Worm (Caenorhabditis elegans) whole organism, young adult: ENCODE measurements around the gene R10F2.5.

Source experiments
- B0035.1 ChIP-seq: sonication (generic microtip); optimal IDR thresholded peaks from 2 replicates; lab custom pipeline; 2016; ENCODE audit warnings: missing genetic modification characterization, mild to moderate bottlenecking, missing compliant biosample characterization, missing genotype, missing genetic modification reagents
- C17E4.6 ChIP-seq: fragments of 200-800 bp; sonication (Bioruptor generic); IDR thresholded peaks from 2 replicates; pipeline ENCODE4 v1.3.6; 2022; ENCODE audit warnings: missing genetic modification reagents, missing genetic modification characterization, missing compliant biosample characterization
- F33H1.4 ChIP-seq: fragments of 200-800 bp; sonication (Bioruptor generic); IDR thresholded peaks from 2 replicates; pipeline ENCODE4 v1.3.6; 2022; ENCODE audit warnings: missing genetic modification reagents, missing genetic modification characterization, missing compliant biosample characterization
- F37B4.10 ChIP-seq: fragments of 200-800 bp; sonication (Bioruptor generic); IDR thresholded peaks from 2 replicates; pipeline ENCODE4 v1.3.6; 2022; ENCODE audit warnings: missing genetic modification characterization, missing compliant biosample characterization
- F49E8.2 ChIP-seq: sonication (generic microtip); optimal IDR thresholded peaks from 3 replicates; lab custom pipeline; 2017; ENCODE audit warnings: missing genetic modification characterization, mild to moderate bottlenecking, missing compliant biosample characterization, antibody characterized with exemption, moderate library complexity; ENCODE audit not compliant: insufficient read depth
- F55B11.4 ChIP-seq: sonication (generic microtip); optimal IDR thresholded peaks from 2 replicates; lab custom pipeline; 2016; ENCODE audit warnings: missing compliant biosample characterization, missing genetic modification characterization, borderline replicate concordance; ENCODE audit not compliant: insufficient read depth
- F57A8.1 ChIP-seq: fragments of 200-800 bp; sonication (Bioruptor generic); optimal IDR thresholded peaks from 2 replicates; lab custom pipeline; 2018; ENCODE audit warnings: mild to moderate bottlenecking, missing genetic modification characterization, moderate library complexity, missing compliant biosample characterization
- K11D2.4 ChIP-seq: fragments of 200-800 bp; sonication (Bioruptor generic); IDR thresholded peaks from 2 replicates; pipeline ENCODE4 v1.3.6; 2022; ENCODE audit warnings: missing genetic modification reagents, missing genetic modification characterization, missing compliant biosample characterization
- T26A5.8 ChIP-seq: sonication (generic microtip); optimal IDR thresholded peaks from 2 replicates; lab custom pipeline; 2016; ENCODE audit warnings: missing genetic modification characterization, missing compliant biosample characterization
- Y56A3A.18 ChIP-seq: fragments of 200-800 bp; sonication (Bioruptor generic); IDR thresholded peaks from 2 replicates; pipeline ENCODE4 v1.3.6; 2022; ENCODE audit warnings: missing genetic modification reagents, missing genetic modification characterization, missing compliant biosample characterization
- Y67H2A.10 ChIP-seq: fragments of 200-800 bp; sonication (Bioruptor generic); conservative IDR thresholded peaks from 2 replicates; pipeline ENCODE4 v1.3.6; 2022; ENCODE audit warnings: missing genetic modification reagents, missing genetic modification characterization, missing compliant biosample characterization
- Y95B8A.8 ChIP-seq: fragments of 200-800 bp; sonication (Bioruptor generic); IDR thresholded peaks from 2 replicates; pipeline ENCODE4 v1.3.6; 2022; ENCODE audit warnings: missing genetic modification reagents, missing genetic modification characterization, missing compliant biosample characterization
- ama-1 ChIP-seq, 3 experiments: fragments of 150-350 bp in 1 of 3; sonication (generic microtip) in 2 of 3; optimal IDR thresholded peaks; 2 replicates each; lab custom pipeline; 2014 to 2018; ENCODE audit warnings: missing biosample characterization in 2 of 3, missing genetic modification characterization in 2 of 3, missing genetic modification reagents in 2 of 3
- aptf-2 ChIP-seq: fragments of 200-800 bp; sonication (Bioruptor generic); conservative IDR thresholded peaks from 2 replicates; pipeline ENCODE4 v1.3.6; 2022; ENCODE audit warnings: missing genetic modification reagents, missing genetic modification characterization, missing compliant biosample characterization
- aptf-3 ChIP-seq: fragments of 200-800 bp; sonication (Bioruptor generic); IDR thresholded peaks from 2 replicates; pipeline ENCODE4 v1.3.6; 2022; ENCODE audit warnings: missing genetic modification characterization, missing compliant biosample characterization
- atf-7 ChIP-seq: sonication (generic microtip); optimal IDR thresholded peaks from 2 replicates; lab custom pipeline; 2017; ENCODE audit warnings: mild to moderate bottlenecking, missing genetic modification characterization, missing compliant biosample characterization
- attf-3 ChIP-seq: fragments of 200-800 bp; sonication (Bioruptor generic); conservative IDR thresholded peaks from 2 replicates; pipeline ENCODE4 v1.3.6; 2022; ENCODE audit warnings: missing genetic modification reagents, missing genetic modification characterization, missing compliant biosample characterization
- attf-5 ChIP-seq: fragments of 200-800 bp; sonication (Bioruptor generic); optimal IDR thresholded peaks from 2 replicates; lab custom pipeline; 2018; ENCODE audit warnings: mild to moderate bottlenecking, missing genetic modification characterization, missing compliant biosample characterization
- ccch-3 ChIP-seq: fragments of 200-800 bp; sonication (Bioruptor generic); optimal IDR thresholded peaks from 2 replicates; lab custom pipeline; 2018; ENCODE audit warnings: mild to moderate bottlenecking, missing genetic modification characterization, missing compliant biosample characterization
- ceh-27 ChIP-seq: fragments of 200-800 bp; sonication (Bioruptor generic); optimal IDR thresholded peaks from 2 replicates; lab custom pipeline; 2018; ENCODE audit warnings: mild to moderate bottlenecking, missing genetic modification characterization, moderate library complexity, missing compliant biosample characterization
- ceh-79 ChIP-seq: sonication (generic microtip); optimal IDR thresholded peaks from 2 replicates; lab custom pipeline; 2017; ENCODE audit warnings: mild to moderate bottlenecking, missing genetic modification characterization, missing compliant biosample characterization
- ceh-91 ChIP-seq: fragments of 200-800 bp; sonication (Bioruptor generic); IDR thresholded peaks from 2 replicates; pipeline ENCODE4 v1.3.6; 2022; ENCODE audit warnings: missing genetic modification reagents, missing genetic modification characterization, missing compliant biosample characterization
- chd-7 ChIP-seq: sonication (generic microtip); optimal IDR thresholded peaks from 2 replicates; lab custom pipeline; 2016; ENCODE audit warnings: mild to moderate bottlenecking, missing genetic modification characterization, moderate library complexity, missing compliant biosample characterization
- fkh-3 ChIP-seq: sonication (generic microtip); optimal IDR thresholded peaks from 2 replicates; lab custom pipeline; 2016; ENCODE audit warnings: mild to moderate bottlenecking, missing genetic modification characterization, missing compliant biosample characterization
- hmg-1.2 ChIP-seq: fragments of 200-800 bp; sonication (Bioruptor generic); IDR thresholded peaks from 2 replicates; pipeline ENCODE4 v1.3.6; 2022; ENCODE audit warnings: missing genetic modification reagents, missing genetic modification characterization, missing compliant biosample characterization
- let-607 ChIP-seq, 2 experiments: fragments of 200-800 bp in 1 of 2; sonication (Bioruptor generic) in 1 of 2; sonication (generic microtip) in 1 of 2; optimal IDR thresholded peaks; 2 replicates each; lab custom pipeline; 2016 to 2018; ENCODE audit warnings: mild to moderate bottlenecking in 2 of 2, missing compliant biosample characterization in 2 of 2, missing genetic modification characterization in 2 of 2, moderate library complexity in 2 of 2, missing genotype in 1 of 2
- lin-40 ChIP-seq: sonication (generic microtip); optimal IDR thresholded peaks from 2 replicates; lab custom pipeline; 2016; ENCODE audit warnings: missing genetic modification characterization, mild to moderate bottlenecking, missing compliant biosample characterization, missing genotype, missing genetic modification reagents
- lin-54 ChIP-seq: fragments of 200-800 bp; sonication (Bioruptor generic); optimal IDR thresholded peaks from 2 replicates; lab custom pipeline; 2018; ENCODE audit warnings: mild to moderate bottlenecking, missing genetic modification characterization, missing compliant biosample characterization
- lir-1 ChIP-seq: fragments of 200-800 bp; sonication (Bioruptor generic); conservative IDR thresholded peaks from 2 replicates; pipeline ENCODE4 v1.3.6; 2022; ENCODE audit warnings: missing genetic modification reagents, missing genetic modification characterization, missing compliant biosample characterization
- mcd-1 ChIP-seq: fragments of 200-800 bp; sonication (Bioruptor generic); IDR thresholded peaks from 2 replicates; pipeline ENCODE4 v1.3.6; 2022; ENCODE audit warnings: missing genetic modification reagents, missing genetic modification characterization, missing compliant biosample characterization
- mel-28 ChIP-seq: sonication (generic microtip); optimal IDR thresholded peaks from 2 replicates; lab custom pipeline; 2016; ENCODE audit warnings: borderline replicate concordance, mild to moderate bottlenecking, missing genetic modification characterization, missing compliant biosample characterization
- nfya-1 ChIP-seq: sonication (generic microtip); optimal IDR thresholded peaks from 2 replicates; lab custom pipeline; 2017; ENCODE audit warnings: antibody characterized with exemption, missing compliant biosample characterization, missing genetic modification characterization, borderline replicate concordance; ENCODE audit not compliant: insufficient read depth
- nfya-2 ChIP-seq: fragments of 200-800 bp; sonication (Bioruptor generic); IDR thresholded peaks from 2 replicates; pipeline ENCODE4 v1.3.6; 2022; ENCODE audit warnings: missing genetic modification reagents, missing genetic modification characterization, missing compliant biosample characterization
- nhr-90 ChIP-seq: sonication (generic microtip); optimal IDR thresholded peaks from 2 replicates; lab custom pipeline; 2016; ENCODE audit warnings: missing genotype, mild to moderate bottlenecking, missing genetic modification characterization, missing compliant biosample characterization
- rec-8 ChIP-seq, 2 experiments: sonication (generic microtip); optimal IDR thresholded peaks; 2 replicates each; lab custom pipeline; 2016; ENCODE audit warnings: mild to moderate bottlenecking in 2 of 2, missing genetic modification characterization in 2 of 2, missing genetic modification reagents in 2 of 2, missing genotype in 2 of 2, missing biosample characterization in 1 of 2, missing compliant biosample characterization in 1 of 2, moderate library complexity in 1 of 2
- repo-1 ChIP-seq: sonication (generic microtip); optimal IDR thresholded peaks from 2 replicates; lab custom pipeline; 2017; ENCODE audit warnings: mild to moderate bottlenecking, missing genetic modification characterization, missing compliant biosample characterization
- snpc-1.3 ChIP-seq: sonication (generic microtip); optimal IDR thresholded peaks from 2 replicates; lab custom pipeline; 2017; ENCODE audit warnings: missing genetic modification characterization, mild to moderate bottlenecking, missing compliant biosample characterization, antibody characterized with exemption, moderate library complexity, missing genotype, missing genetic modification reagents; ENCODE audit not compliant: insufficient read depth
- snpc-3.4 ChIP-seq: sonication (generic microtip); optimal IDR thresholded peaks from 2 replicates; lab custom pipeline; 2017; ENCODE audit warnings: missing genetic modification characterization, mild to moderate bottlenecking, missing compliant biosample characterization, antibody characterized with exemption, moderate library complexity, missing genotype, missing genetic modification reagents
- snpc-4 ChIP-seq, 5 experiments: fragments of 150-350 bp in 1 of 5; sonication (generic microtip) in 4 of 5; optimal IDR thresholded peaks; 2 replicates each; lab custom pipeline; 2014 to 2018; ENCODE audit warnings: missing genetic modification characterization in 5 of 5, missing biosample characterization in 3 of 5, antibody characterized with exemption in 2 of 5, mild to moderate bottlenecking in 2 of 5, missing compliant biosample characterization in 2 of 5, missing genotype in 2 of 5, moderate library complexity in 2 of 5, missing genetic modification reagents in 1 of 5
- sptf-2 ChIP-seq: fragments of 200-800 bp; sonication (Bioruptor generic); optimal IDR thresholded peaks from 2 replicates; lab custom pipeline; 2018; ENCODE audit warnings: mild to moderate bottlenecking, missing genetic modification characterization, missing compliant biosample characterization
- tbp1 ChIP-seq: fragments of 200-800 bp; sonication (Bioruptor generic); optimal IDR thresholded peaks from 2 replicates; lab custom pipeline; 2018; ENCODE audit warnings: mild to moderate bottlenecking, missing genetic modification characterization, missing compliant biosample characterization
- unc-130 ChIP-seq: sonication (generic microtip); optimal IDR thresholded peaks from 2 replicates; lab custom pipeline; 2016; ENCODE audit warnings: missing genetic modification reagents, missing genetic modification characterization, missing compliant biosample characterization
- unc-62 ChIP-seq: fragments of 150-350 bp; optimal IDR thresholded peaks from 2 replicates; lab custom pipeline; 2014; ENCODE audit warnings: missing biosample characterization, missing genetic modification reagents, missing genetic modification characterization
- zfh-2 ChIP-seq: fragments of 200-800 bp; sonication (Bioruptor generic); conservative IDR thresholded peaks from 2 replicates; pipeline ENCODE4 v1.3.6; 2022; ENCODE audit warnings: missing genetic modification reagents, missing genetic modification characterization, missing compliant biosample characterization
- ztf-18 ChIP-seq: sonication (generic microtip); optimal IDR thresholded peaks from 2 replicates; lab custom pipeline; 2016; ENCODE audit warnings: missing genotype, mild to moderate bottlenecking, missing genetic modification characterization, missing compliant biosample characterization
- ztf-22 ChIP-seq: fragments of 200-800 bp; sonication (Bioruptor generic); optimal IDR thresholded peaks from 2 replicates; lab custom pipeline; 2018; ENCODE audit warnings: mild to moderate bottlenecking, missing genetic modification characterization, moderate library complexity, missing compliant biosample characterization
- ztf-26 ChIP-seq: sonication (generic microtip); optimal IDR thresholded peaks from 2 replicates; lab custom pipeline; 2017; ENCODE audit warnings: missing genetic modification characterization, missing compliant biosample characterization

The R10F2.5 gene

DNA sequence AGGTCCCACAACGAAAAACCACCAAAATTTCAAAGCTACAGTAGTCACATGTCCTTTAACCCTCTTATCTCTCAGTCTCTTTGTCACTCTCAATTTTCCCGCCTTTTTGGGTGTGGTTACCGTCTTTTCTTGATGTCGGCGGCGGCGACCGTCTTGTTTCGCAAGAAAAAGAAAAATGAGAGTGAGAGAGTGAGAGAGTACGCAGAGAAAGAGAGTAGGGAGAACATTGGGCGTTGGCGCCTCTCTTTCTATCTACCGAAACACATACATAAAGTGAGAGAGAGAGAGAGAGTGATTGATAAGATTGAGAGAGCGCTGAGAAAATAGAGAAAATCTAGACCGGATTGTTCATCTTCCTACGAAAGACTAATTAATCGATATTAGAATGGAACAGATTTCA is 48.6 kb downstream of the R10F2.5 start (continued):
- TF ChIP-seq tbp1 (GFP tag; lab: Kevin White, UChicago) = peak; percentile 46
- no peak for TF ChIP-seq repo-1 (tag; lab: Kevin White, UChicago)
- TF ChIP-seq Y56A3A.18 (GFP tag; lab: Robert Waterston, UW) = no peak
- no peak for TF ChIP-seq F55B11.4 (tag; lab: Kevin White, UChicago)
- no peak for TF ChIP-seq ztf-18 (tag; lab: Kevin White, UChicago)
- TF ChIP-seq ceh-27 = no peak
- no peak for TF ChIP-seq F57A8.1
- TF ChIP-seq unc-62 (GFP tag; lab: Kevin White, UChicago) = no peak
- peak; percentile 37; the same call in 1 of the 2 replicates for TF ChIP-seq zfh-2 (GFP tag; lab: Robert Waterston, UW)
- peak; percentile 15 for TF ChIP-seq atf-7 (tag; lab: Kevin White, UChicago)
- TF ChIP-seq C17E4.6 (GFP tag; lab: Robert Waterston, UW) = no peak
- no peak for TF ChIP-seq aptf-2
- TF ChIP-seq B0035.1 (tag; lab: Kevin White, UChicago) = no peak
- TF ChIP-seq F33H1.4 (GFP tag; lab: Robert Waterston, UW) = no peak
- no peak for TF ChIP-seq F37B4.10
- TF ChIP-seq unc-130 (GFP tag; lab: Kevin White, UChicago) = no peak
- peak; percentile 54 for TF ChIP-seq sptf-2 (GFP tag; lab: Kevin White, UChicago)
- TF ChIP-seq T26A5.8 (tag; lab: Kevin White, UChicago) = no peak
- no peak for TF ChIP-seq nfya-2 (GFP tag; lab: Robert Waterston, UW)
- no peak for TF ChIP-seq K11D2.4 (GFP tag; lab: Robert Waterston, UW)
- peak; percentile 82 for TF ChIP-seq attf-5
- peak; percentile 15 for TF ChIP-seq nhr-90 (tag; lab: Kevin White, UChicago)
- no peak for TF ChIP-seq ccch-3
- no peak for TF ChIP-seq ama-1 (optimal IDR thresholded peaks at IDR 0.05; lab: Kevin White, UChicago)
- TF ChIP-seq ama-1 (GFP tag; optimal IDR thresholded peaks at IDR 0.05; lab: Kevin White, UChicago) = no peak
- no peak for TF ChIP-seq snpc-1.3 (tag; lab: Kevin White, UChicago)
- no peak for TF ChIP-seq mel-28 (tag; lab: Kevin White, UChicago)
- TF ChIP-seq hmg-1.2 = peak; percentile 35; the same call in 1 of the 2 replicates
- peak; percentile 51 for TF ChIP-seq ztf-22 (GFP tag; lab: Kevin White, UChicago)
- TF ChIP-seq let-607 (tag; optimal IDR thresholded peaks at IDR 0.05; lab: Kevin White, UChicago) = peak; percentile 23 to 41
- TF ChIP-seq rec-8 (tag; optimal IDR thresholded peaks at IDR 0.05; lab: Kevin White, UChicago) = no peak
- no peak for TF ChIP-seq snpc-3.4 (tag; lab: Kevin White, UChicago)
- no peak for TF ChIP-seq ceh-79 (tag; lab: Kevin White, UChicago)
- no peak for TF ChIP-seq nfya-1 (tag; lab: Kevin White, UChicago)
- TF ChIP-seq aptf-3 (GFP tag; lab: Robert Waterston, UW) = no peak
- no peak for TF ChIP-seq Y67H2A.10 (GFP tag; lab: Robert Waterston, UW)
- TF ChIP-seq Y95B8A.8 (GFP tag; lab: Robert Waterston, UW) = no peak
- peak; percentile 70 for TF ChIP-seq chd-7
- TF ChIP-seq lir-1 (GFP tag; lab: Robert Waterston, UW) = no peak
- TF ChIP-seq snpc-4 (GFP tag; optimal IDR thresholded peaks at IDR 0.05; lab: Kevin White, UChicago) = no peak
- TF ChIP-seq snpc-4 (tag; optimal IDR thresholded peaks at IDR 0.05; lab: Kevin White, UChicago) = peak; percentile 45 to 74 (median 48)
- TF ChIP-seq mcd-1 = peak; percentile 31
- TF ChIP-seq lin-54 (GFP tag; lab: Kevin White, UChicago) = peak; percentile 11
- no peak for TF ChIP-seq attf-3 (GFP tag; lab: Robert Waterston, UW)
- no peak for TF ChIP-seq fkh-3 (tag; lab: Kevin White, UChicago)
- peak; percentile 68 for TF ChIP-seq ztf-26
- TF ChIP-seq F49E8.2 (tag; lab: Kevin White, UChicago) = no peak
- no peak for TF ChIP-seq ceh-91 (GFP tag; lab: Robert Waterston, UW)
- peak; percentile 82 for TF ChIP-seq lin-40
